Fruit fly (Drosophila melanogaster) whole organism, embryonic: ENCODE data around the gene CG16972.

Experiments used
- Atf3 ChIP-seq: fragments of 200-800 bp; sonication (Bioruptor generic); optimal IDR thresholded peaks from 3 replicates; lab custom pipeline; 2016; ENCODE audit warnings: missing biosample characterization, missing genetic modification characterization
- B-H1 ChIP-seq: fragments of 200-800 bp; sonication (Bioruptor generic); IDR thresholded peaks from 3 replicates; pipeline ENCODE4 v1.3.6; 2022; ENCODE audit warnings: missing biosample characterization, missing genetic modification characterization
- BtbVII ChIP-seq: fragments of 200-800 bp; sonication (Bioruptor generic); optimal IDR thresholded peaks from 3 replicates; lab custom pipeline; 2017; ENCODE audit warnings: missing biosample characterization, mild to moderate bottlenecking, missing genetic modification characterization
- CG11093 ChIP-seq: fragments of 200-800 bp; sonication (Bioruptor generic); IDR thresholded peaks from 3 replicates; pipeline ENCODE4 v1.3.6; 2022; ENCODE audit warnings: missing biosample characterization, missing genetic modification characterization
- CG11456 ChIP-seq: fragments of 200-800 bp; sonication (Bioruptor generic); IDR thresholded peaks from 3 replicates; pipeline ENCODE4 v1.3.6; 2022; ENCODE audit warnings: missing biosample characterization, missing genetic modification characterization
- CG12299 ChIP-seq: fragments of 200-800 bp; sonication (Bioruptor generic); optimal IDR thresholded peaks from 2 replicates; lab custom pipeline; 2018; ENCODE audit warnings: missing biosample characterization, mild to moderate bottlenecking, missing genetic modification characterization
- CG13296 ChIP-seq: fragments of 200-800 bp; sonication (Bioruptor generic); optimal IDR thresholded peaks from 3 replicates; lab custom pipeline; 2018; ENCODE audit warnings: missing biosample characterization, mild to moderate bottlenecking, missing genetic modification characterization
- CG13424 ChIP-seq: fragments of 200-800 bp; sonication (Bioruptor generic); optimal IDR thresholded peaks from 2 replicates; lab custom pipeline; 2019; ENCODE audit warnings: missing biosample characterization, mild to moderate bottlenecking, missing genetic modification characterization, moderate library complexity
- CG13775 ChIP-seq: fragments of 200-800 bp; sonication (Bioruptor generic); optimal IDR thresholded peaks from 3 replicates; lab custom pipeline; 2017; ENCODE audit warnings: missing biosample characterization, mild to moderate bottlenecking, missing genetic modification characterization
- CG14050 ChIP-seq: fragments of 200-800 bp; sonication (Bioruptor generic); IDR thresholded peaks from 3 replicates; pipeline ENCODE4 v1.3.6; 2022; ENCODE audit warnings: missing biosample characterization, missing genetic modification characterization
- CG15073 ChIP-seq: fragments of 200-800 bp; sonication (Bioruptor generic); optimal IDR thresholded peaks from 2 replicates; lab custom pipeline; 2016; ENCODE audit warnings: missing biosample characterization, missing genetic modification characterization
- CG18262 ChIP-seq: fragments of 200-800 bp; optimal IDR thresholded peaks from 3 replicates; lab custom pipeline; 2019; ENCODE audit warnings: missing biosample characterization, mild to moderate bottlenecking, missing genetic modification characterization, moderate library complexity
- CG18476 ChIP-seq: fragments of 200-800 bp; sonication (Bioruptor generic); optimal IDR thresholded peaks from 2 replicates; lab custom pipeline; 2016; ENCODE audit warnings: missing biosample characterization, mild to moderate bottlenecking, missing genetic modification characterization
- CG3065 ChIP-seq: fragments of 200-800 bp; sonication (Bioruptor generic); optimal IDR thresholded peaks from 2 replicates; lab custom pipeline; 2016; ENCODE audit warnings: missing biosample characterization, missing genetic modification characterization
- CG31388 ChIP-seq: fragments of 200-800 bp; sonication (Bioruptor generic); optimal IDR thresholded peaks from 2 replicates; lab custom pipeline; 2016; ENCODE audit warnings: missing biosample characterization, missing genetic modification characterization
- CG8281 ChIP-seq: fragments of 200-800 bp; sonication (Bioruptor generic); optimal IDR thresholded peaks from 2 replicates; lab custom pipeline; 2018; ENCODE audit warnings: missing biosample characterization, mild to moderate bottlenecking, missing genetic modification characterization, moderate library complexity
- CG8924 ChIP-seq: fragments of 200-800 bp; optimal IDR thresholded peaks from 3 replicates; lab custom pipeline; 2019; ENCODE audit warnings: missing biosample characterization, mild to moderate bottlenecking, missing genetic modification characterization, moderate library complexity
- CrebB ChIP-seq: fragments of 200-800 bp; sonication (Bioruptor generic); optimal IDR thresholded peaks from 3 replicates; lab custom pipeline; 2018; ENCODE audit warnings: missing biosample characterization, mild to moderate bottlenecking, missing genetic modification characterization
- D ChIP-seq, 2 experiments: fragments of 200-800 bp in 1 of 2; fragments of >200 bp in 1 of 2; sonication (Bioruptor generic) in 1 of 2; optimal IDR thresholded peaks; 2 replicates in 1 of 2; 3 replicates in 1 of 2; lab custom pipeline; 2017; ENCODE audit warnings: mild to moderate bottlenecking in 1 of 2, missing biosample characterization in 1 of 2, missing genetic modification characterization in 1 of 2, missing genetic modification reagents in 1 of 2
- Doc2 ChIP-seq: fragments of 200-800 bp; sonication (Bioruptor generic); IDR thresholded peaks from 2 replicates; pipeline ENCODE4 v1.3.6; 2022; ENCODE audit warnings: missing biosample characterization, missing genetic modification characterization
- Gsc ChIP-seq: fragments of 200-800 bp; sonication (Bioruptor generic); IDR thresholded peaks from 2 replicates; pipeline ENCODE4 v1.3.6; 2022; ENCODE audit warnings: missing biosample characterization, missing genetic modification characterization
- Hmr ChIP-seq: fragments of 200-800 bp; sonication (Bioruptor generic); optimal IDR thresholded peaks from 3 replicates; lab custom pipeline; 2017; ENCODE audit warnings: mild to moderate bottlenecking, missing biosample characterization, missing genetic modification reagents, missing genetic modification characterization
- Hr51 ChIP-seq, 2 experiments: fragments of 200-800 bp; sonication (Bioruptor generic); optimal IDR thresholded peaks; 2 replicates in 1 of 2; 3 replicates in 1 of 2; lab custom pipeline; 2016 to 2018; ENCODE audit warnings: missing biosample characterization in 2 of 2, missing genetic modification characterization in 2 of 2, mild to moderate bottlenecking in 1 of 2, moderate library complexity in 1 of 2
- Hr78 ChIP-seq, 2 experiments: fragments of 200-800 bp in 1 of 2; fragments of >200 bp in 1 of 2; sonication (Bioruptor generic) in 1 of 2; optimal IDR thresholded peaks; 2 replicates each; lab custom pipeline; 2017 to 2019; ENCODE audit warnings: missing biosample characterization in 2 of 2, missing genetic modification characterization in 2 of 2, mild to moderate bottlenecking in 1 of 2, moderate library complexity in 1 of 2
- Mes4 ChIP-seq: fragments of 200-800 bp; sonication (Bioruptor generic); optimal IDR thresholded peaks from 2 replicates; lab custom pipeline; 2016; ENCODE audit warnings: missing biosample characterization, missing genetic modification characterization
- Rx ChIP-seq: fragments of 200-800 bp; sonication (Bioruptor generic); IDR thresholded peaks from 2 replicates; pipeline ENCODE4 v1.3.6; 2022; ENCODE audit warnings: missing biosample characterization, missing genetic modification characterization
- Ssrp ChIP-seq: fragments of 200-800 bp; sonication (Bioruptor generic); optimal IDR thresholded peaks from 2 replicates; lab custom pipeline; 2018; ENCODE audit warnings: missing biosample characterization, mild to moderate bottlenecking, missing genetic modification characterization, moderate library complexity
- cg ChIP-seq: fragments of 200-800 bp; sonication (Bioruptor generic); optimal IDR thresholded peaks from 3 replicates; lab custom pipeline; 2019; ENCODE audit warnings: missing biosample characterization, mild to moderate bottlenecking, missing genetic modification characterization, moderate library complexity
- chn ChIP-seq: fragments of 200-800 bp; sonication (Bioruptor generic); optimal IDR thresholded peaks from 2 replicates; lab custom pipeline; 2016; ENCODE audit warnings: missing biosample characterization, missing genetic modification characterization
- corto ChIP-seq: fragments of 200-800 bp; sonication (Bioruptor generic); optimal IDR thresholded peaks from 2 replicates; lab custom pipeline; 2016; ENCODE audit warnings: missing biosample characterization, mild to moderate bottlenecking, missing genetic modification characterization, moderate library complexity
- crp ChIP-seq, 2 experiments: fragments of 200-800 bp; sonication (Bioruptor generic); optimal IDR thresholded peaks; 2 replicates in 1 of 2; 3 replicates in 1 of 2; lab custom pipeline; 2017; ENCODE audit warnings: missing biosample characterization in 2 of 2, missing genetic modification characterization in 2 of 2, mild to moderate bottlenecking in 1 of 2, moderate library complexity in 1 of 2
- dimm ChIP-seq: fragments of 200-800 bp; sonication (Bioruptor generic); IDR thresholded peaks from 2 replicates; pipeline ENCODE4 v1.3.6; 2022; ENCODE audit warnings: missing biosample characterization, missing genetic modification characterization
- emc ChIP-seq: fragments of 200-800 bp; sonication (Bioruptor generic); optimal IDR thresholded peaks from 2 replicates; lab custom pipeline; 2016; ENCODE audit warnings: missing biosample characterization, missing genetic modification characterization
- exex ChIP-seq: fragments of 200-800 bp; sonication (Bioruptor generic); optimal IDR thresholded peaks from 4 replicates; lab custom pipeline; 2018; ENCODE audit warnings: missing biosample characterization, mild to moderate bottlenecking, missing genetic modification characterization, moderate library complexity
- fu2 ChIP-seq: fragments of 200-800 bp; sonication (Bioruptor generic); optimal IDR thresholded peaks from 2 replicates; lab custom pipeline; 2016; ENCODE audit warnings: missing biosample characterization, missing genetic modification characterization
- gce ChIP-seq: fragments of 200-800 bp; sonication (Bioruptor generic); IDR thresholded peaks from 3 replicates; pipeline ENCODE4 v1.3.6; 2022; ENCODE audit warnings: missing biosample characterization, missing genetic modification characterization
- gfzf ChIP-seq: fragments of 200-800 bp; sonication (Bioruptor generic); optimal IDR thresholded peaks from 2 replicates; lab custom pipeline; 2016; ENCODE audit warnings: missing biosample characterization, mild to moderate bottlenecking, missing genetic modification characterization, moderate library complexity
- hb ChIP-seq: fragments of 200-800 bp; sonication (Bioruptor generic); IDR thresholded peaks from 3 replicates; pipeline ENCODE4 v1.3.6; 2022; ENCODE audit warnings: missing biosample characterization, missing genetic modification characterization; ENCODE audit not compliant: partially characterized antibody
- kni ChIP-seq: fragments of 200-800 bp; sonication (Bioruptor generic); optimal IDR thresholded peaks from 3 replicates; lab custom pipeline; 2017; ENCODE audit warnings: mild to moderate bottlenecking, missing biosample characterization, missing genetic modification reagents, missing genetic modification characterization
- knrl ChIP-seq: fragments of 200-800 bp; sonication (Bioruptor generic); IDR thresholded peaks from 3 replicates; pipeline ENCODE4 v1.3.6; 2022; ENCODE audit warnings: missing biosample characterization, missing genetic modification characterization; ENCODE audit not compliant: partially characterized antibody
- lbe ChIP-seq: fragments of 200-800 bp; sonication (Bioruptor generic); optimal IDR thresholded peaks from 2 replicates; lab custom pipeline; 2016; ENCODE audit warnings: missing biosample characterization, mild to moderate bottlenecking, missing genetic modification characterization
- nerfin-1 ChIP-seq: fragments of 200-800 bp; sonication (Bioruptor generic); optimal IDR thresholded peaks from 3 replicates; lab custom pipeline; 2019; ENCODE audit warnings: missing biosample characterization, mild to moderate bottlenecking, missing genetic modification characterization, moderate library complexity
- nmo ChIP-seq: fragments of 200-800 bp; sonication (Bioruptor generic); optimal IDR thresholded peaks from 2 replicates; lab custom pipeline; 2018; ENCODE audit warnings: missing biosample characterization, mild to moderate bottlenecking, missing genetic modification characterization, moderate library complexity
- pfk ChIP-seq: fragments of 200-800 bp; sonication (Bioruptor generic); optimal IDR thresholded peaks from 2 replicates; lab custom pipeline; 2018; ENCODE audit warnings: missing biosample characterization, mild to moderate bottlenecking, missing genetic modification characterization, moderate library complexity
- sima ChIP-seq: fragments of 200-800 bp; sonication (Bioruptor generic); optimal IDR thresholded peaks from 2 replicates; lab custom pipeline; 2016; ENCODE audit warnings: missing biosample characterization, missing genetic modification characterization
- zen ChIP-seq: fragments of 200-800 bp; sonication (Bioruptor generic); optimal IDR thresholded peaks from 3 replicates; lab custom pipeline; 2018; ENCODE audit warnings: missing biosample characterization, mild to moderate bottlenecking, missing genetic modification characterization, moderate library complexity
- zen2 ChIP-seq: fragments of 200-800 bp; sonication (Bioruptor generic); IDR thresholded peaks from 3 replicates; pipeline ENCODE4 v1.3.6; 2022; ENCODE audit warnings: missing biosample characterization, missing genetic modification characterization; ENCODE audit not compliant: partially characterized antibody

CG16972 gene

dm6 chr2L:13191052-13191678 lies 11.9 kb downstream of the CG16972 start (continued):
- peak; percentile 42 for TF ChIP-seq zen (tag; lab: Kevin White, UChicago)
- TF ChIP-seq CG8924 (tag; lab: Kevin White, UChicago), result no peak
- TF ChIP-seq Doc2 (GFP tag; lab: Robert Waterston, UW), result no peak
- no peak for TF ChIP-seq emc (GFP tag; lab: Kevin White, UChicago)

dm6 chr2L:13190534-13190933 lies 12.6 kb downstream of the CG16972 start:
- TF ChIP-seq D (optimal IDR thresholded peaks at IDR 0.05; lab: Kevin White, UChicago) (no peak), D (GFP tag; optimal IDR thresholded peaks at IDR 0.05; lab: Kevin White, UChicago) (no peak), CG15073 (GFP tag; lab: Kevin White, UChicago) (no peak), CG8924 (tag; lab: Kevin White, UChicago) (no peak), CG13296 (GFP tag; lab: Kevin White, UChicago) (no peak), exex (tag; lab: Kevin White, UChicago) (peak; percentile 87), zen2 (GFP tag; lab: Robert Waterston, UW) (no peak), CG18262 (no peak), CrebB (tag; lab: Kevin White, UChicago) (peak; percentile 27), corto (GFP tag; lab: Kevin White, UChicago) (no peak), CG13424 (tag; lab: Kevin White, UChicago) (no peak), knrl (GFP tag; lab: Robert Waterston, UW) (no peak), pfk (GFP tag; lab: Kevin White, UChicago) (no peak), lbe (GFP tag; lab: Kevin White, UChicago) (peak; percentile 2), Hmr (GFP tag; lab: Kevin White, UChicago) (peak; percentile 32), chn (GFP tag; lab: Kevin White, UChicago) (no peak), CG3065 (GFP tag; lab: Kevin White, UChicago) (no peak), CG11093 (GFP tag; lab: Robert Waterston, UW) (no peak), Hr78 (GFP tag; optimal IDR thresholded peaks at IDR 0.05; lab: Kevin White, UChicago) (no peak), sima (GFP tag; lab: Kevin White, UChicago) (no peak), nmo (no peak), dimm (GFP tag; lab: Robert Waterston, UW) (no peak), CG11456 (GFP tag; lab: Robert Waterston, UW) (no peak), Ssrp (no peak), cg (no peak), kni (no peak), fu2 (no peak), CG31388 (GFP tag; lab: Kevin White, UChicago) (no peak), crp (GFP tag; optimal IDR thresholded peaks at IDR 0.05; lab: Kevin White, UChicago) (peak in 1 of 2 experiments; percentile 34), CG14050 (no peak), Atf3 (GFP tag; lab: Kevin White, UChicago) (no peak), CG12299 (tag; lab: Kevin White, UChicago) (no peak), Rx (no peak), BtbVII (GFP tag; lab: Kevin White, UChicago) (peak; percentile 17), Mes4 (GFP tag; lab: Kevin White, UChicago) (no peak), gfzf (GFP tag; lab: Kevin White, UChicago) (no peak), Gsc (GFP tag; lab: Robert Waterston, UW) (no peak), B-H1 (GFP tag; lab: Robert Waterston, UW) (no peak), Hr51 (GFP tag; optimal IDR thresholded peaks at IDR 0.05; lab: Kevin White, UChicago) (no peak), CG8281 (no peak), gce (GFP tag; lab: Robert Waterston, UW) (no peak), nerfin-1 (tag; lab: Kevin White, UChicago) (no peak), hb (GFP tag; lab: Robert Waterston, UW) (no peak), CG18476 (no peak), CG13775 (GFP tag; lab: Kevin White, UChicago) (no peak)
